Fruit fly (Drosophila melanogaster) whole organism, embryonic: ENCODE measurements around the gene ClC-a.

Experiments used
- BEAF-32 ChIP-seq: fragments of 200-800 bp; sonication (Bioruptor generic); optimal IDR thresholded peaks from 3 replicates; lab custom pipeline; 2017; ENCODE audit warnings: missing biosample characterization, missing genetic modification characterization, mild to moderate bottlenecking, moderate library complexity, missing genetic modification reagents
- CG1024 ChIP-seq: fragments of 200-800 bp; sonication (Bioruptor generic); IDR thresholded peaks from 2 replicates; pipeline ENCODE4 v1.3.6; 2022; ENCODE audit warnings: missing biosample characterization, missing genetic modification characterization
- CG13123 ChIP-seq: fragments of 200-800 bp; sonication (Bioruptor generic); optimal IDR thresholded peaks from 2 replicates; lab custom pipeline; 2016; ENCODE audit warnings: missing biosample characterization, missing genetic modification characterization
- CG13894 ChIP-seq: fragments of 200-800 bp; sonication (Bioruptor generic); optimal IDR thresholded peaks from 3 replicates; lab custom pipeline; 2018; ENCODE audit warnings: missing biosample characterization, mild to moderate bottlenecking, missing genetic modification characterization, moderate library complexity
- CG14667 ChIP-seq: fragments of 200-800 bp; sonication (Bioruptor generic); IDR thresholded peaks from 2 replicates; pipeline ENCODE4 v1.3.6; 2022; ENCODE audit warnings: missing biosample characterization, missing genetic modification characterization
- CG15601 ChIP-seq: fragments of 200-800 bp; sonication (Bioruptor generic); optimal IDR thresholded peaks from 3 replicates; lab custom pipeline; 2019; ENCODE audit warnings: missing biosample characterization, mild to moderate bottlenecking, missing genetic modification characterization, moderate library complexity
- CG16813 ChIP-seq: fragments of 200-800 bp; sonication (Bioruptor generic); IDR thresholded peaks from 3 replicates; pipeline ENCODE4 v1.3.6; 2022; ENCODE audit warnings: missing biosample characterization, missing genetic modification characterization; ENCODE audit not compliant: partially characterized antibody
- CG17186 ChIP-seq: fragments of 200-800 bp; sonication (Bioruptor generic); optimal IDR thresholded peaks from 3 replicates; lab custom pipeline; 2017; ENCODE audit warnings: missing biosample characterization, missing genetic modification reagents, missing genetic modification characterization
- CG1792 ChIP-seq: fragments of 200-800 bp; sonication (Bioruptor generic); optimal IDR thresholded peaks from 2 replicates; lab custom pipeline; 2016; ENCODE audit warnings: missing biosample characterization, missing genetic modification characterization
- CG18619 ChIP-seq: fragments of 200-800 bp; sonication (Bioruptor generic); optimal IDR thresholded peaks from 3 replicates; lab custom pipeline; 2017; ENCODE audit warnings: missing biosample characterization, mild to moderate bottlenecking, missing genetic modification characterization
- CG2875 ChIP-seq: fragments of 200-800 bp; sonication (Bioruptor generic); optimal IDR thresholded peaks from 2 replicates; lab custom pipeline; 2017; ENCODE audit warnings: missing biosample characterization, mild to moderate bottlenecking, missing genetic modification characterization, missing genetic modification reagents
- CG34224 ChIP-seq: fragments of 200-800 bp; sonication (Bioruptor generic); IDR thresholded peaks from 3 replicates; pipeline ENCODE4 v1.3.6; 2022; ENCODE audit warnings: missing biosample characterization, missing genetic modification characterization; ENCODE audit not compliant: partially characterized antibody
- CG4707 ChIP-seq: fragments of 200-800 bp; sonication (Bioruptor generic); optimal IDR thresholded peaks from 2 replicates; lab custom pipeline; 2018; ENCODE audit warnings: missing biosample characterization, mild to moderate bottlenecking, missing genetic modification characterization, moderate library complexity
- CG7963 ChIP-seq: fragments of 200-800 bp; sonication (Bioruptor generic); IDR thresholded peaks from 3 replicates; pipeline ENCODE4 v1.3.6; 2022; ENCODE audit warnings: missing biosample characterization, missing genetic modification characterization; ENCODE audit not compliant: partially characterized antibody
- CG8290 ChIP-seq, 3 experiments: fragments of 200-800 bp; sonication (Bioruptor generic); optimal IDR thresholded peaks; 2 replicates each; lab custom pipeline; 2016 to 2019; ENCODE audit warnings: missing biosample characterization in 3 of 3, missing genetic modification characterization in 3 of 3, mild to moderate bottlenecking in 2 of 3, moderate library complexity in 1 of 3
- CG8478 ChIP-seq: fragments of >200 bp; optimal IDR thresholded peaks from 2 replicates; lab custom pipeline; 2018
- CTCF ChIP-seq: fragments of 200-800 bp; sonication (Bioruptor generic); optimal IDR thresholded peaks from 2 replicates; lab custom pipeline; 2017; ENCODE audit warnings: missing biosample characterization, mild to moderate bottlenecking, missing genetic modification characterization, moderate library complexity
- D19A ChIP-seq: fragments of 200-800 bp; optimal IDR thresholded peaks from 3 replicates; lab custom pipeline; 2019; ENCODE audit warnings: missing biosample characterization, mild to moderate bottlenecking, missing genetic modification characterization, moderate library complexity
- Dip3 ChIP-seq: fragments of 200-800 bp; sonication (Bioruptor generic); optimal IDR thresholded peaks from 3 replicates; lab custom pipeline; 2016; ENCODE audit warnings: missing biosample characterization, missing genetic modification characterization
- Doc3 ChIP-seq: fragments of 200-800 bp; sonication (Bioruptor generic); IDR thresholded peaks from 3 replicates; pipeline ENCODE4 v1.3.6; 2022; ENCODE audit warnings: missing biosample characterization, missing genetic modification characterization; ENCODE audit not compliant: partially characterized antibody
- Fer3 ChIP-seq: fragments of 200-800 bp; sonication (Bioruptor generic); optimal IDR thresholded peaks from 2 replicates; lab custom pipeline; 2018; ENCODE audit warnings: missing biosample characterization, mild to moderate bottlenecking, missing genetic modification characterization, moderate library complexity
- HHEX ChIP-seq: fragments of 200-800 bp; sonication (Bioruptor generic); optimal IDR thresholded peaks from 3 replicates; lab custom pipeline; 2017; ENCODE audit warnings: missing biosample characterization, mild to moderate bottlenecking, missing genetic modification characterization, missing genetic modification reagents
- Hr78 ChIP-seq, 2 experiments: fragments of 200-800 bp in 1 of 2; fragments of >200 bp in 1 of 2; sonication (Bioruptor generic) in 1 of 2; optimal IDR thresholded peaks; 2 replicates each; lab custom pipeline; 2017 to 2019; ENCODE audit warnings: missing biosample characterization in 2 of 2, missing genetic modification characterization in 2 of 2, mild to moderate bottlenecking in 1 of 2, moderate library complexity in 1 of 2
- Mad ChIP-seq: fragments of 200-800 bp; sonication (Bioruptor generic); optimal IDR thresholded peaks from 2 replicates; lab custom pipeline; 2016; ENCODE audit warnings: missing biosample characterization, missing genetic modification characterization
- Max ChIP-seq: fragments of 200-800 bp; sonication (Bioruptor generic); optimal IDR thresholded peaks from 2 replicates; lab custom pipeline; 2016; ENCODE audit warnings: missing biosample characterization, mild to moderate bottlenecking, missing genetic modification characterization
- Meics ChIP-seq: fragments of 200-800 bp; sonication (Bioruptor generic); optimal IDR thresholded peaks from 2 replicates; lab custom pipeline; 2017; ENCODE audit warnings: missing biosample characterization, mild to moderate bottlenecking, missing genetic modification characterization
- PHDP ChIP-seq: fragments of 200-800 bp; sonication (Bioruptor generic); optimal IDR thresholded peaks from 3 replicates; lab custom pipeline; 2018; ENCODE audit warnings: missing biosample characterization, mild to moderate bottlenecking, missing genetic modification characterization, moderate library complexity
- Rfx ChIP-seq: fragments of 200-800 bp; sonication (Bioruptor generic); IDR thresholded peaks from 2 replicates; pipeline ENCODE4 v1.3.6; 2022; ENCODE audit warnings: missing biosample characterization, missing genetic modification characterization
- Side ChIP-seq: fragments of 200-800 bp; sonication (Bioruptor generic); optimal IDR thresholded peaks from 2 replicates; lab custom pipeline; 2016; ENCODE audit warnings: missing biosample characterization, missing genetic modification characterization
- Sin3A ChIP-seq: fragments of >200 bp; optimal IDR thresholded peaks from 2 replicates; lab custom pipeline; 2018
- Sox100B ChIP-seq: fragments of 200-800 bp; sonication (Bioruptor generic); optimal IDR thresholded peaks from 3 replicates; lab custom pipeline; 2018; ENCODE audit warnings: missing biosample characterization, mild to moderate bottlenecking, missing genetic modification characterization
- TFAM ChIP-seq: fragments of 200-800 bp; sonication (Bioruptor generic); optimal IDR thresholded peaks from 2 replicates; lab custom pipeline; 2017; ENCODE audit warnings: missing biosample characterization, missing genetic modification characterization, inconsistent platforms
- al ChIP-seq: fragments of 200-800 bp; sonication (Bioruptor generic); IDR thresholded peaks from 2 replicates; pipeline ENCODE4 v1.3.6; 2022; ENCODE audit warnings: missing biosample characterization, missing genetic modification characterization
- ap ChIP-seq: fragments of 200-800 bp; sonication (Bioruptor generic); IDR thresholded peaks from 2 replicates; pipeline ENCODE4 v1.3.6; 2022; ENCODE audit warnings: missing biosample characterization, missing genetic modification characterization
- bigmax ChIP-seq: fragments of 200-800 bp; sonication (Bioruptor generic); optimal IDR thresholded peaks from 2 replicates; lab custom pipeline; 2018; ENCODE audit warnings: missing biosample characterization, mild to moderate bottlenecking, missing genetic modification characterization
- btn ChIP-seq: fragments of 200-800 bp; sonication (Bioruptor generic); optimal IDR thresholded peaks from 2 replicates; lab custom pipeline; 2016; ENCODE audit warnings: missing biosample characterization, missing genetic modification characterization
- cas ChIP-seq: fragments of 200-800 bp; sonication (Bioruptor generic); IDR thresholded peaks from 2 replicates; pipeline ENCODE4 v1.3.6; 2022; ENCODE audit warnings: missing biosample characterization, missing genetic modification characterization
- cato ChIP-seq: fragments of 200-800 bp; sonication (Bioruptor generic); optimal IDR thresholded peaks from 2 replicates; lab custom pipeline; 2016; ENCODE audit warnings: missing biosample characterization, missing genetic modification characterization, borderline replicate concordance
- corto ChIP-seq: fragments of 200-800 bp; sonication (Bioruptor generic); optimal IDR thresholded peaks from 2 replicates; lab custom pipeline; 2016; ENCODE audit warnings: missing biosample characterization, mild to moderate bottlenecking, missing genetic modification characterization, moderate library complexity
- exex ChIP-seq: fragments of 200-800 bp; sonication (Bioruptor generic); optimal IDR thresholded peaks from 4 replicates; lab custom pipeline; 2018; ENCODE audit warnings: missing biosample characterization, mild to moderate bottlenecking, missing genetic modification characterization, moderate library complexity
- ftz-f1 ChIP-seq: fragments of 200-800 bp; sonication (Bioruptor generic); optimal IDR thresholded peaks from 2 replicates; lab custom pipeline; 2016; ENCODE audit warnings: missing biosample characterization, missing genetic modification characterization
- grn ChIP-seq: fragments of 200-800 bp; sonication (Bioruptor generic); optimal IDR thresholded peaks from 3 replicates; lab custom pipeline; 2017; ENCODE audit warnings: missing biosample characterization, missing genetic modification characterization
- gro ChIP-seq: fragments of 200-800 bp; sonication (Bioruptor generic); optimal IDR thresholded peaks from 2 replicates; lab custom pipeline; 2016; ENCODE audit warnings: missing biosample characterization, missing genetic modification characterization
- hth ChIP-seq: fragments of >200 bp; optimal IDR thresholded peaks from 2 replicates; lab custom pipeline; 2017; ENCODE audit warnings: inconsistent platforms
- jumu ChIP-seq: fragments of 200-800 bp; sonication (Bioruptor generic); optimal IDR thresholded peaks from 3 replicates; lab custom pipeline; 2016; ENCODE audit warnings: missing biosample characterization, missing genetic modification characterization
- ken ChIP-seq: fragments of 200-800 bp; sonication (Bioruptor generic); IDR thresholded peaks from 3 replicates; pipeline ENCODE4 v1.3.6; 2022; ENCODE audit warnings: missing biosample characterization, missing genetic modification characterization
- mld ChIP-seq: fragments of 200-800 bp; sonication (Bioruptor generic); IDR thresholded peaks from 3 replicates; pipeline ENCODE4 v1.3.6; 2022; ENCODE audit warnings: missing biosample characterization, missing genetic modification characterization; ENCODE audit not compliant: partially characterized antibody
- org-1 ChIP-seq: fragments of 200-800 bp; sonication (Bioruptor generic); optimal IDR thresholded peaks from 2 replicates; lab custom pipeline; 2017; ENCODE audit warnings: missing biosample characterization, missing genetic modification characterization
- so ChIP-seq: fragments of 200-800 bp; sonication (Bioruptor generic); IDR thresholded peaks from 3 replicates; pipeline ENCODE4 v1.3.6; 2022; ENCODE audit warnings: missing biosample characterization, missing genetic modification characterization
- stc ChIP-seq: fragments of 200-800 bp; sonication (Bioruptor generic); IDR thresholded peaks from 2 replicates; pipeline ENCODE4 v1.3.6; 2022; ENCODE audit warnings: missing biosample characterization, missing genetic modification characterization
- sug ChIP-seq: fragments of 200-800 bp; optimal IDR thresholded peaks from 2 replicates; lab custom pipeline; 2019; ENCODE audit warnings: missing biosample characterization, mild to moderate bottlenecking, missing genetic modification characterization, moderate library complexity

Gene ClC-a

DNA sequence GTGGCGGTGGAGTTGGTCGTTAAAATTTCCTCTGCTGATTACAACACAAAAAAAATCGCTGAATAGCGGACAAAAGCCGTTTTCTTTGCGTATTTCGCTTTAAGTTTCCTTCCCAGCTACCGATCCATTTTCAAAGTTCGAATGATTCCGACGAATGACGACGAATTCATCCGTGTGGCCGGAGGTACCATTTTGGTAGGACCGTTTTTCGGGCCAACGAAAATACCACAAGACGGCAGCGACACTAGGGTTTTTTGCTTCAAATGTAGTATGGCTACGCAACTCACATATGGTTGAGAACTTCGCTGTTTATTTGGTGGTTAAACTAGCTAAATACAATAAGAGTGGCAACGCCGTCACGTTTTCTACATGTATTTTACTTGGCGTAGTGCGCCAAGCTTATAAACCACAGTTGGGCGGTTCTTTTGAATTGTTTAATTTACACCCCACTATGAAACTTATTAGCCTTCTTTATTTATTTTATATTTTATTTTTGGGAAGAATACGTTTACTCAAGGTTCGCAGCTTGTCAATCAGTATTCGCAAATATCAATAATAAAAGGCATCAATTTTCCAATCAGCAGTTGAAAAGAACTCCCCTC, 48.6 kb downstream of the ClC-a start, which contains the start of gene Lk6 (continued):
- peak; percentile 24 for TF ChIP-seq corto
- no peak for TF ChIP-seq Sox100B (GFP tag; lab: Kevin White, UChicago)
- peak; percentile 27 for TF ChIP-seq CG2875 (GFP tag; lab: Kevin White, UChicago)
- no peak for TF ChIP-seq CG14667
- TF ChIP-seq exex (tag; lab: Kevin White, UChicago) = peak; percentile 36
- TF ChIP-seq jumu (GFP tag; lab: Kevin White, UChicago) = no peak
- TF ChIP-seq CG17186 (GFP tag; lab: Kevin White, UChicago) = peak; percentile 80
- no peak for TF ChIP-seq Rfx
- TF ChIP-seq hth (lab: Kevin White, UChicago) = no peak
- peak; percentile 70 for TF ChIP-seq PHDP (tag; lab: Kevin White, UChicago)
- peak in 1 of 2 experiments; percentile 28 for TF ChIP-seq Hr78 (GFP tag; optimal IDR thresholded peaks at IDR 0.05; lab: Kevin White, UChicago)
- peak; percentile 61 for TF ChIP-seq HHEX
- peak; percentile 3 for TF ChIP-seq Fer3 (tag; lab: Kevin White, UChicago)
- peak; percentile 70 for TF ChIP-seq Side
- TF ChIP-seq CG13894 (tag; lab: Kevin White, UChicago) = peak; percentile 87
- TF ChIP-seq CG1792 (GFP tag; lab: Kevin White, UChicago) = peak; percentile 9
- TF ChIP-seq ken (GFP tag; lab: Robert Waterston, UW) = no peak
- no peak for TF ChIP-seq CG1024 (GFP tag; lab: Robert Waterston, UW)
- no peak for TF ChIP-seq TFAM (GFP tag; lab: Kevin White, UChicago)
- TF ChIP-seq Meics = peak; percentile 55
- no peak for TF ChIP-seq cato (GFP tag; lab: Kevin White, UChicago)
- TF ChIP-seq CG13123 = no peak
- TF ChIP-seq grn (GFP tag; lab: Kevin White, UChicago) = no peak
- TF ChIP-seq ftz-f1 (GFP tag; lab: Kevin White, UChicago) = no peak
- peak; percentile 83 for TF ChIP-seq gro (GFP tag; lab: Kevin White, UChicago)
- peak; percentile 48 for TF ChIP-seq bigmax
- peak; percentile 65 for TF ChIP-seq CG18619 (GFP tag; lab: Kevin White, UChicago)
- TF ChIP-seq Mad = peak; percentile 60
- TF ChIP-seq CG34224 (GFP tag; lab: Robert Waterston, UW) = no peak
- no peak for TF ChIP-seq CG16813 (GFP tag; lab: Robert Waterston, UW)
- TF ChIP-seq CG7963 (GFP tag; lab: Robert Waterston, UW) = no peak
- peak; percentile 33 for TF ChIP-seq Dip3 (GFP tag; lab: Kevin White, UChicago)
- no peak for TF ChIP-seq al (GFP tag; lab: Robert Waterston, UW)
- TF ChIP-seq ap (GFP tag; lab: Robert Waterston, UW) = no peak
- TF ChIP-seq CG15601 = peak; percentile 86
- TF ChIP-seq stc = no peak
- TF ChIP-seq BEAF-32 (GFP tag; lab: Kevin White, UChicago) = peak; percentile 61
- TF ChIP-seq D19A = no peak
- TF ChIP-seq Sin3A (lab: Kevin White, UChicago) = peak; percentile 76
- TF ChIP-seq Max (GFP tag; lab: Kevin White, UChicago) = no peak
- TF ChIP-seq CG8290 (GFP tag; optimal IDR thresholded peaks at IDR 0.05; lab: Kevin White, UChicago) = peak; percentile 60
- peak; percentile 23 to 90 for TF ChIP-seq CG8290 (tag; optimal IDR thresholded peaks at IDR 0.05; lab: Kevin White, UChicago)
- TF ChIP-seq org-1 (GFP tag; lab: Kevin White, UChicago) = peak; percentile 29
- no peak for TF ChIP-seq mld (GFP tag; lab: Robert Waterston, UW)
- no peak for TF ChIP-seq Doc3
- peak; percentile 39 for TF ChIP-seq CG8478 (lab: Kevin White, UChicago)
- no peak for TF ChIP-seq cas (GFP tag; lab: Robert Waterston, UW)
- peak; percentile 57 for TF ChIP-seq btn (GFP tag; lab: Kevin White, UChicago)
- peak; percentile 67 for TF ChIP-seq sug (tag; lab: Kevin White, UChicago)
- peak; percentile 70 for TF ChIP-seq CG4707 (GFP tag; lab: Kevin White, UChicago)
- no peak for TF ChIP-seq so
- TF ChIP-seq CTCF (GFP tag; lab: Kevin White, UChicago) = peak; percentile 89
